Worm (Caenorhabditis elegans) whole organism, L1 larva: Measurements from ENCODE around the gene dpff-1.

ENCODE experiments used
- C16A3.4 ChIP-seq: fragments of 150-350 bp; optimal IDR thresholded peaks from 2 replicates; lab custom pipeline; 2014; ENCODE audit warnings: missing biosample characterization, missing genetic modification characterization
- C34B4.2 ChIP-seq: sonication (generic microtip); optimal IDR thresholded peaks from 2 replicates; lab custom pipeline; 2017; ENCODE audit warnings: mild to moderate bottlenecking, missing genetic modification characterization, missing compliant biosample characterization
- F16B12.6 ChIP-seq: fragments of 150-350 bp; optimal IDR thresholded peaks from 2 replicates; lab custom pipeline; 2014; ENCODE audit warnings: missing biosample characterization, missing genetic modification characterization
- Y116A8C.19 ChIP-seq: sonication (generic microtip); optimal IDR thresholded peaks from 2 replicates; lab custom pipeline; 2016; ENCODE audit warnings: missing compliant biosample characterization, missing genetic modification characterization, borderline replicate concordance
- aha-1 ChIP-seq: fragments of 150-350 bp; optimal IDR thresholded peaks from 2 replicates; lab custom pipeline; 2014; ENCODE audit warnings: missing biosample characterization, missing genetic modification characterization
- alr-1 ChIP-seq: fragments of 200-800 bp; sonication (Bioruptor generic); optimal IDR thresholded peaks from 2 replicates; lab custom pipeline; 2018; ENCODE audit warnings: borderline replicate concordance, mild to moderate bottlenecking, missing genetic modification characterization, missing compliant biosample characterization
- ama-1 ChIP-seq: fragments of 150-350 bp; optimal IDR thresholded peaks from 2 replicates; lab custom pipeline; 2014
- blmp-1 ChIP-seq: fragments of 150-350 bp; optimal IDR thresholded peaks from 2 replicates; lab custom pipeline; 2014; ENCODE audit warnings: missing biosample characterization, missing genetic modification characterization
- ceh-8 ChIP-seq: fragments of 200-800 bp; sonication (Bioruptor generic); optimal IDR thresholded peaks from 2 replicates; lab custom pipeline; 2018; ENCODE audit warnings: mild to moderate bottlenecking, missing genetic modification characterization, moderate library complexity, missing compliant biosample characterization
- ceh-82 ChIP-seq, 3 experiments: fragments of 150-350 bp in 1 of 3; sonication (generic microtip) in 2 of 3; optimal IDR thresholded peaks; 2 replicates each; lab custom pipeline; 2014 to 2017; ENCODE audit warnings: missing biosample characterization in 3 of 3, missing genetic modification characterization in 3 of 3
- ceh-90 ChIP-seq: sonication (generic microtip); optimal IDR thresholded peaks from 2 replicates; lab custom pipeline; 2016; ENCODE audit warnings: missing genetic modification characterization, missing compliant biosample characterization
- dpl-1 ChIP-seq, 3 experiments: fragments of 150-350 bp in 2 of 3; sonication (generic microtip) in 1 of 3; optimal IDR thresholded peaks; 2 replicates each; lab custom pipeline; 2014 to 2017; ENCODE audit warnings: missing biosample characterization in 3 of 3, missing genetic modification characterization in 3 of 3, missing genetic modification reagents in 3 of 3
- efl-1 ChIP-seq, 4 experiments: fragments of 150-350 bp; optimal IDR thresholded peaks in 3 of 4; peaks in 1 of 4; 1 replicate in 1 of 4; 2 replicates in 3 of 4; lab custom pipeline; 2014; ENCODE audit warnings: missing biosample characterization in 2 of 4, missing genetic modification characterization in 2 of 4, missing genetic modification reagents in 2 of 4
- egl-13 ChIP-seq: sonication (generic microtip); optimal IDR thresholded peaks from 2 replicates; lab custom pipeline; 2016; ENCODE audit warnings: missing genotype, missing genetic modification reagents, missing genetic modification characterization, missing compliant biosample characterization
- ets-5 ChIP-seq: fragments of 200-800 bp; sonication (Bioruptor generic); IDR thresholded peaks from 2 replicates; pipeline ENCODE4 v1.3.6; 2022; ENCODE audit warnings: missing genetic modification characterization, missing compliant biosample characterization
- fkh-10 ChIP-seq: sonication (generic microtip); optimal IDR thresholded peaks from 2 replicates; lab custom pipeline; 2017; ENCODE audit warnings: missing biosample characterization, missing genetic modification reagents, missing genetic modification characterization
- fkh-4 ChIP-seq: sonication (generic microtip); optimal IDR thresholded peaks from 2 replicates; lab custom pipeline; 2016; ENCODE audit warnings: missing compliant biosample characterization, missing genetic modification characterization, borderline replicate concordance
- fkh-8 ChIP-seq: sonication (generic microtip); optimal IDR thresholded peaks from 2 replicates; lab custom pipeline; 2016; ENCODE audit warnings: mild to moderate bottlenecking, missing genetic modification characterization, missing compliant biosample characterization
- hlh-17 ChIP-seq: fragments of 200-800 bp; sonication (Bioruptor generic); optimal IDR thresholded peaks from 2 replicates; lab custom pipeline; 2018; ENCODE audit warnings: missing genetic modification characterization, mild to moderate bottlenecking, missing compliant biosample characterization, moderate library complexity, borderline replicate concordance
- hlh-4 ChIP-seq: sonication (generic microtip); optimal IDR thresholded peaks from 2 replicates; lab custom pipeline; 2016; ENCODE audit warnings: mild to moderate bottlenecking, missing genetic modification characterization, missing compliant biosample characterization
- hpl-2 ChIP-seq: fragments of 150-350 bp; optimal IDR thresholded peaks from 2 replicates; lab custom pipeline; 2014; ENCODE audit warnings: missing biosample characterization, missing genetic modification reagents, missing genetic modification characterization
- isw-1 ChIP-seq: fragments of 200-800 bp; sonication (Bioruptor generic); IDR thresholded peaks from 2 replicates; pipeline ENCODE4 v1.3.6; 2022; ENCODE audit warnings: missing genetic modification characterization, missing compliant biosample characterization
- jun-1 ChIP-seq: fragments of 150-350 bp; optimal IDR thresholded peaks from 2 replicates; lab custom pipeline; 2014; ENCODE audit warnings: missing biosample characterization, missing genetic modification reagents, missing genetic modification characterization
- lin-13 ChIP-seq: fragments of 150-350 bp; optimal IDR thresholded peaks from 2 replicates; lab custom pipeline; 2014; ENCODE audit warnings: missing biosample characterization, missing genetic modification reagents, missing genetic modification characterization
- lin-35 ChIP-seq, 2 experiments: fragments of 150-350 bp; optimal IDR thresholded peaks; 2 replicates each; lab custom pipeline; 2014; ENCODE audit warnings: missing biosample characterization in 2 of 2, missing genetic modification characterization in 2 of 2, missing genetic modification reagents in 2 of 2
- lin-39 ChIP-seq: fragments of 150-350 bp; optimal IDR thresholded peaks from 2 replicates; lab custom pipeline; 2014; ENCODE audit warnings: missing biosample characterization, missing genetic modification reagents, missing genetic modification characterization
- lsy-2 ChIP-seq, 2 experiments: fragments of 150-350 bp; optimal IDR thresholded peaks; 2 replicates each; lab custom pipeline; 2014; ENCODE audit warnings: missing biosample characterization in 2 of 2, missing genetic modification characterization in 2 of 2
- mef-2 ChIP-seq: fragments of 150-350 bp; optimal IDR thresholded peaks from 2 replicates; lab custom pipeline; 2014; ENCODE audit warnings: missing biosample characterization, missing genetic modification characterization
- mep-1 ChIP-seq: fragments of 150-350 bp; optimal IDR thresholded peaks from 2 replicates; lab custom pipeline; 2014; ENCODE audit warnings: missing biosample characterization, missing genetic modification characterization
- nhr-19 ChIP-seq: fragments of 200-800 bp; sonication (Bioruptor generic); conservative IDR thresholded peaks from 2 replicates; pipeline ENCODE4 v1.3.6; 2022; ENCODE audit warnings: missing genetic modification characterization, missing compliant biosample characterization
- nhr-28 ChIP-seq: fragments of 150-350 bp; optimal IDR thresholded peaks from 2 replicates; lab custom pipeline; 2014; ENCODE audit warnings: missing biosample characterization, missing genetic modification characterization
- nhr-47 ChIP-seq: sonication (generic microtip); optimal IDR thresholded peaks from 2 replicates; lab custom pipeline; 2016; ENCODE audit warnings: mild to moderate bottlenecking, missing genetic modification characterization, moderate library complexity, missing compliant biosample characterization
- nhr-71 ChIP-seq: sonication (generic microtip); optimal IDR thresholded peaks from 2 replicates; lab custom pipeline; 2016; ENCODE audit warnings: mild to moderate bottlenecking, missing genetic modification characterization, moderate library complexity, missing compliant biosample characterization
- nhr-77 ChIP-seq: fragments of 150-350 bp; optimal IDR thresholded peaks from 2 replicates; lab custom pipeline; 2014; ENCODE audit warnings: missing biosample characterization, missing genetic modification characterization
- nhr-84 ChIP-seq: sonication (generic microtip); optimal IDR thresholded peaks from 2 replicates; lab custom pipeline; 2017; ENCODE audit warnings: missing biosample characterization, missing genetic modification characterization
- nhr-85 ChIP-seq: sonication (generic microtip); peaks from one replicate; lab custom pipeline; 2016; ENCODE audit warnings: missing genetic modification characterization, inconsistent platforms, missing compliant biosample characterization
- nhr-90 ChIP-seq: sonication (generic microtip); optimal IDR thresholded peaks from 2 replicates; lab custom pipeline; 2016; ENCODE audit warnings: mild to moderate bottlenecking, missing genetic modification characterization, missing compliant biosample characterization; ENCODE audit not compliant: poor library complexity
- pax-3 ChIP-seq: fragments of 200-800 bp; sonication (Bioruptor generic); optimal IDR thresholded peaks from 2 replicates; lab custom pipeline; 2018; ENCODE audit warnings: mild to moderate bottlenecking, missing genetic modification characterization, moderate library complexity, missing compliant biosample characterization
- pqm-1 ChIP-seq: sonication (generic microtip); optimal IDR thresholded peaks from 3 replicates; lab custom pipeline; 2017; ENCODE audit warnings: missing biosample characterization, missing genetic modification characterization
- rnt-1 ChIP-seq: sonication (generic microtip); optimal IDR thresholded peaks from 2 replicates; lab custom pipeline; 2016; ENCODE audit warnings: mild to moderate bottlenecking, missing genetic modification characterization, moderate library complexity, missing compliant biosample characterization
- skn-1 ChIP-seq: fragments of 150-350 bp; optimal IDR thresholded peaks from 2 replicates; lab custom pipeline; 2014; ENCODE audit warnings: missing biosample characterization, missing genetic modification characterization
- snpc-4 ChIP-seq: fragments of 150-350 bp; optimal IDR thresholded peaks from 2 replicates; lab custom pipeline; 2014; ENCODE audit warnings: missing biosample characterization, missing genetic modification characterization
- sox-4 ChIP-seq: sonication (generic microtip); optimal IDR thresholded peaks from 2 replicates; lab custom pipeline; 2016; ENCODE audit warnings: missing genetic modification characterization, missing compliant biosample characterization
- sup-37 ChIP-seq: fragments of 200-800 bp; sonication (Bioruptor generic); optimal IDR thresholded peaks from 2 replicates; lab custom pipeline; 2018; ENCODE audit warnings: mild to moderate bottlenecking, missing genetic modification characterization, missing compliant biosample characterization
- unc-30 ChIP-seq: sonication (generic microtip); optimal IDR thresholded peaks from 2 replicates; lab custom pipeline; 2017; ENCODE audit warnings: missing biosample characterization, missing genetic modification characterization
- unc-62 ChIP-seq: fragments of 150-350 bp; optimal IDR thresholded peaks from 2 replicates; lab custom pipeline; 2014; ENCODE audit warnings: missing biosample characterization, missing genetic modification reagents, missing genetic modification characterization
- unc-86 ChIP-seq: sonication (generic microtip); optimal IDR thresholded peaks from 2 replicates; lab custom pipeline; 2016; ENCODE audit warnings: missing genetic modification characterization, missing compliant biosample characterization
- unc-98 ChIP-seq: fragments of 200-800 bp; sonication (Bioruptor generic); IDR thresholded peaks from 2 replicates; pipeline ENCODE4 v1.3.6; 2022; ENCODE audit warnings: missing genetic modification characterization, missing compliant biosample characterization
- vab-15 ChIP-seq: sonication (generic microtip); optimal IDR thresholded peaks from 2 replicates; lab custom pipeline; 2017; ENCODE audit warnings: missing genotype, mild to moderate bottlenecking, missing genetic modification characterization, missing compliant biosample characterization
- xbp-1 ChIP-seq: sonication (generic microtip); optimal IDR thresholded peaks from 2 replicates; lab custom pipeline; 2016; ENCODE audit warnings: missing genetic modification characterization, missing compliant biosample characterization
- zag-1 ChIP-seq: fragments of 150-350 bp; optimal IDR thresholded peaks from 2 replicates; lab custom pipeline; 2014; ENCODE audit warnings: missing biosample characterization, missing genetic modification characterization
- ztf-11 ChIP-seq, 2 experiments: sonication (generic microtip); optimal IDR thresholded peaks; 2 replicates each; lab custom pipeline; 2016 to 2017; ENCODE audit warnings: missing genetic modification characterization in 2 of 2, missing biosample characterization in 1 of 2, missing compliant biosample characterization in 1 of 2
- ztf-4 ChIP-seq: fragments of 150-350 bp; optimal IDR thresholded peaks from 2 replicates; lab custom pipeline; 2014; ENCODE audit warnings: missing biosample characterization, missing genetic modification characterization

Gene dpff-1

DNA sequence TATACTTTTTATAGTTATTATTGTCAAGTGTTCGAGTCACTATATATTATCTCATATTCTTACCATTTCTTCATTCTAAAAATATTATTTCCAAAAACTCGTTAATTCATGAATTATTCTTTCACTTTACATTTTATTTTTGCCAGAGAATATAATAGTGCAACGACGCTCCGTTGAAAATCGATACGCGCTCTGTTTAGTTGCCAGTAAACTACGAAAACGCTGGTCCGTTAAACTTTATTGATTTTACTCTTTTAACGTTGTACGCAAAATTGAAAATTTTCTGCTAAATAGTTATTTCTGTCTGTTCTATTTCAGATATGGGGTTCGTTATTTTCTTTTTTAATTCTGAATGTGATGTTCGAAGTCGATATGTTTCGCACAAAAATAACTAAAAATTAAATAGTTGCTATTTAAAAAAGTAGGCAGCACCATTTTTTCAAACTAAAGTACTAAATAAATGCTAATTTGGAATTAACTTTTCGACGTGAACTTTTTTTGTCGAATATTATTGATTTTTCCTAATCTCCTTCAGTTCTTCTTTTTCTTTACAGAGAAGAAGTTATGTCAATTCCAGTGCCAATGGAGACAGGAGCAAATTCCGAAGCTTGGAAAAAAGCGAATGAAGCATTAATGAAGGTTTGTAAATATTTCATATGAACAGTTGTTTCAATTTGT lies 26.7 kb downstream of the dpff-1 start, which contains the start of gene hpo-10:
Gene hpo-10, plus strand, starts transcription at position 199 of the 678 bp plus-strand sequence.
- TF ChIP-seq fkh-4 (tag; lab: Kevin White, UChicago) (no peak), egl-13 (tag; lab: Kevin White, UChicago) (no peak), C34B4.2 (tag; lab: Kevin White, UChicago) (no peak), ets-5 (GFP tag; lab: Robert Waterston, UW) (no peak), isw-1 (GFP tag; lab: Robert Waterston, UW) (no peak), nhr-77 (tag; lab: Kevin White, UChicago) (no peak), nhr-90 (tag; lab: Kevin White, UChicago) (no peak), ztf-11 (tag; optimal IDR thresholded peaks at IDR 0.05; lab: Kevin White, UChicago) (no peak), alr-1 (no peak), efl-1 (optimal IDR thresholded peaks at IDR 0.05; lab: Kevin White, UChicago) (peak; percentile 27 to 28), efl-1 (GFP tag; optimal IDR thresholded peaks at IDR 0.05 in 1 of 2; lab: Kevin White, UChicago) (peak; percentile 32 to 95), aha-1 (tag; lab: Kevin White, UChicago) (no peak), unc-98 (GFP tag; lab: Robert Waterston, UW) (no peak), jun-1 (tag; lab: Kevin White, UChicago) (no peak), xbp-1 (tag; lab: Kevin White, UChicago) (no peak), Y116A8C.19 (no peak), hlh-4 (tag; lab: Kevin White, UChicago) (no peak), nhr-28 (no peak), skn-1 (tag; lab: Kevin White, UChicago) (no peak), dpl-1 (GFP tag; optimal IDR thresholded peaks at IDR 0.05; lab: Kevin White, UChicago) (peak in 2 of 3 experiments; percentile 34), ceh-8 (GFP tag; lab: Kevin White, UChicago) (no peak), sox-4 (tag; lab: Kevin White, UChicago) (no peak), lin-13 (GFP tag; lab: Kevin White, UChicago) (no peak), rnt-1 (tag; lab: Kevin White, UChicago) (no peak), fkh-8 (tag; lab: Kevin White, UChicago) (no peak), hpl-2 (GFP tag; lab: Kevin White, UChicago) (no peak), F16B12.6 (tag; lab: Kevin White, UChicago) (no peak), snpc-4 (tag; lab: Kevin White, UChicago) (no peak), blmp-1 (peak; percentile 54), unc-86 (tag; lab: Kevin White, UChicago) (no peak), pax-3 (no peak), fkh-10 (no peak), zag-1 (no peak), ceh-90 (tag; lab: Kevin White, UChicago) (no peak), nhr-47 (peak; percentile 35), nhr-84 (tag; lab: Kevin White, UChicago) (no peak), nhr-85 (tag; lab: Kevin White, UChicago) (no peak), ceh-82 (tag; optimal IDR thresholded peaks at IDR 0.05; lab: Kevin White, UChicago) (peak in 1 of 3 experiments; percentile 32), ama-1 (lab: Kevin White, UChicago) (peak; percentile 23), unc-62 (no peak), mef-2 (tag; lab: Kevin White, UChicago) (no peak), unc-30 (tag; lab: Kevin White, UChicago) (no peak), C16A3.4 (tag; lab: Kevin White, UChicago) (peak; percentile 33), nhr-19 (GFP tag; lab: Robert Waterston, UW) (no peak), lin-39 (no peak), nhr-71 (tag; lab: Kevin White, UChicago) (peak; percentile 44), pqm-1 (tag; lab: Kevin White, UChicago) (no peak), hlh-17 (GFP tag; lab: Kevin White, UChicago) (no peak), vab-15 (tag; lab: Kevin White, UChicago) (no peak), sup-37 (GFP tag; lab: Kevin White, UChicago) (no peak), lsy-2 (tag; optimal IDR thresholded peaks at IDR 0.05; lab: Kevin White, UChicago) (peak; percentile 49 to 70), lin-35 (GFP tag; optimal IDR thresholded peaks at IDR 0.05; lab: Kevin White, UChicago) (peak; percentile 14 to 44), ztf-4 (no peak), mep-1 (tag; lab: Kevin White, UChicago) (no peak)
